Worm (Caenorhabditis elegans) whole organism, dauer: ENCODE measurements around the gene F26A1.4.
"Not testable (repeated sequence)": the region's sequence is repeated elsewhere in the genome, so short reads cannot be mapped to it uniquely, and the experiment has no call there.

ENCODE experiments used
- unc-62 ChIP-seq: sonication (generic microtip); optimal IDR thresholded peaks from 2 replicates; lab custom pipeline; 2017; ENCODE audit warnings: missing biosample characterization, missing genetic modification reagents, missing genetic modification characterization

F26A1.4 gene

DNA sequence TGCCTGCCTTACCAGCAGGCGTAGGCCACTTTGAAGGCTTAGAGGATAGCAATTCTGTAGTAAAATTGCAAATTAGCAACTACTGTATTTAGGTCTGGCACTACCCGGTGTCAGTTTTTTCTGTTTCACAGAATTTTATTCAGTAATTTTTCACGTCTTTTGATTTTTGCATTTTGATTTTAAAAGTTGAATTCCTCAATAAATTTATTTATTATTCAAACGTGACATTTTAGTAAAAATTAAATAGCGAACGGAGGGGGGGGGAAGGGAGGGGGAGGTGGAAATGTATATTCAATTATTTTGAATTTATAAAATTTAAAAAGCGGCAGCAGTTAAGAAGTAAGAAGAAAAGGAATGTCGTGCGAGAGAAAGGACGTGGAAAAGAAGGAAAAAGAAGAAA, at the start of gene F26A1.4:
TSS of gene F26A1.4 (plus strand) at position 301 of the 400 bp plus-strand sequence.
- no peak for TF ChIP-seq unc-62 (GFP tag; lab: Kevin White, UChicago)

DNA sequence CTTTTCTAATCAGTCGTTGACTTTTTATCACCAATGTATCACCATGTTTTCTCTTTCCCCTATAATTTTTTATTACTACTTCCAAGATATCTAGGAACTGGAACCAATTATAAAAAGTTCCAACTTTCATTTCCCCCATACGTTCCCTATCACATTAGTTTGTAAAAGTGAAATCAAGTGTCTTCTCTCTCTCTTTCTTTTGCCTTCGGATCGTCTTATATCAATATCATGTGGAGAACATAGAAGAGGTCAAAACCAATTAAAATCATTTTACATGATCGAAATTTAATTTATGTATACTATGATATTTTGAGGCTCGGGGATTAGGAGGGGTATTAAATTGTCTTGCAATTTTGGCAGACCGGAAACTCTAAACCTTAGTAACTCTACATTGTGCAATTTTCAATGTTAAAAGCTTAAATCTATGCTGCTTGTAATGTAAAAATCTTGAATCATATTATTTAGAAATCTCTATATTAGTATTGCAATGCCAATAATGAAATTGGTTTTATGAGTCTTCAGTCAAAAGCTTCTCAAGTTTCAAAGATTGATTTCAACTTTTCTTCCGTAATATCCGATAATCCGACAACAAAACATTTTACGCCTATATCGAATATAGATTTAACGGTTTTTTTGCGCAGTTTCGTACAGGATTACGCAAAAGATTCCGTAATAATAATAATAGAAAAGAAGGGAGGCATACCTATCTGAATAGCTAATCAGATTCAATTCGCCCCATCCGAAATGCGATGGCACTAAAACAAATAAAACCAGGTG, 49.3 kb upstream of the F26A1.4 start:
- no peak for TF ChIP-seq unc-62 (GFP tag; lab: Kevin White, UChicago)

DNA sequence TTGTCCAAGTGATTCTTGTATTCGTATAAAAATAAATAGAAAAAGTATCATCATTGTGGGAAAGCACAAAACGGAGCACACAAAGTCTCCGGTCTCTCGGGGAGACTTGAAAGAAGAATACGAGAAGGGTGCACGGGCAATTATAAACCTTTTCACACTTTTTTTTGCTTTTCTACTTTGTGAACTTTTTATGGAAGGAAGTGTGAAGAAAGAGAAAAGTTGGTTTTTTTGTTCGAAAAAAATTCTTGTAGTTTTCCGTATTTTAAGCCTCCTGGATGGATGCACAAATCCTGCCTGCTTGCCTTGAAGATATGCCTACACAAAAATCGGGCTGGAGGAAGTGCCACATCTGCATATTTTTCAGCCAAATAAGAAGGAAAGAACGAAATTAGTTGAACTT, 39.3 kb upstream of the F26A1.4 start, which contains the start of gene B0393.7:
TSS of gene B0393.7 (minus strand) at position 101 of the 400 bp plus-strand sequence.
- no peak for TF ChIP-seq unc-62 (GFP tag; lab: Kevin White, UChicago)

DNA sequence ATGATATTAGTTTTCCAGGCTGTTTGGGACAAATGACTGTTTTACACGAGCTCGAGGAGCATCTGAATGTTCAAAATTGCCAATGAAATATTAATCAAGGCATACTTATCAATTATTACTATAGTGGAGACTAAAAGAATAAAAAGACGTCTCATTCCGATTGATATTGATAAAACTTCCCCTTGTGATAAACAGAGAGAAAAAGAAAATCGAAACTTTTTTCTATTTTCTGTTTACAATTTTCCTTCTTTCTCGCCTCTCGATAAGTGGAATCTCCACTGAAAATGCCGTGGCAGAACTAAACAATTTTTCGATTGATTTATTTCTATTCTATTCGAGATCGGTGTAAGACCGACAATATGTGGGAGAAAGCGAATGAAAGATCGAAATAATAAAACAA, 37.5 kb upstream of the F26A1.4 start, which contains the start of gene B0393.9:
TSS of gene B0393.9 (minus strand) at position 303 of the 400 bp plus-strand sequence.
- TF ChIP-seq unc-62 (GFP tag; lab: Kevin White, UChicago) = no peak

DNA sequence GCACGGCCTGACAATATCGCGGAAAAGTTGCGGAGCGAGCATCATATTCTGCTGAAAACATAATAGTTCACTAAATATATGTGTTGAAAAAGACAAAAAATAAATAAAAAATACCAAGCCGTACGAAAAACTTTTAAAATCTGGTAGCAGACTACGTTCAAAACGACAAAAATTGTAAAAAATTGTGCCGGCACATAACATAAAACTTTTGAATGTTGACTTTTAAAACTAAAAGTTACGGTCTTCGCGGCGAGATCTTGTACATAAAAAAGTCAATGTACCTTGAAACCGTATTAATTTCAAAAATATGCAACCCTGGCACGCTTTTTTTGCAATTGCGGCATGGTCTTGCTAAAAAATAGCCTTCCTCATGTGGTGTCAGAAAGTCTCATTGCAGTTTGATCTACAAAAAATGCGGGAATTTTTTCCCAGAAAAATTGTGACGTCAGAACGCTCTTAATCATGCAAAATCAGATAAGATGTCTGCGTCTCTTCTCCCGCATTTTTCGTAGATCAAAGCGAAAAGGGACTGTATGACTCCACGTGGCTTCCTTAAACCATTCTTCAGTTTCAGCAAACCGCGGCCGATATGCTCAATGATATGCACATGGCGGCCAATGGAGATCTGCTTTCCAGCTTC, 35.3 kb upstream of the F26A1.4 start, which contains the start of the genes gex-5 and C38D4.10:
TSS of gene gex-5 (minus strand) at position 51 of the 640 bp plus-strand sequence.
TSS of gene C38D4.10 (plus strand) at position 590 of the 640 bp plus-strand sequence.
- TF ChIP-seq unc-62 (GFP tag; lab: Kevin White, UChicago) = not testable (repeated sequence)

DNA sequence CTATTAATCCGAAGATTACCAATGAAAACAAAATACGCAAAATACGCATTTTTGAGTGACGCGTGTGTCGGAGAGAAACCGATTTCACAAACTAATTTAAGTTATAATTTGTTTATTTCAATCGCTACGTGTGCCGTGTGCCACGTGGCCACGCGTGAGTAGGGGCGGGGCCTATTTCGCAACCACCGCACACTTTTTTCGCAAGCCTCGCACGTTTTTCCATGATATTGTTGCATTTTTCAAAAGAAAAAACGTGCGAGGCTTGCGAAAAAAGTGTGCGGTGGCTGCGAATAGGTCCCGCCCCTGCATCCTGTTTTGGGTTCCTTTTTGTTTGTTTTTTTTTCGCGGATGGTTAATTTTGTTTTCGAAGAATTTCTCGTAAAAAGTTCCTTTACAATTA, 32.2 kb upstream of the F26A1.4 start, which contains the start of gene enu-3.2:
TSS of gene enu-3.2 (minus strand) at position 105 of the 400 bp plus-strand sequence.
- not testable (repeated sequence) for TF ChIP-seq unc-62 (GFP tag; lab: Kevin White, UChicago)

DNA sequence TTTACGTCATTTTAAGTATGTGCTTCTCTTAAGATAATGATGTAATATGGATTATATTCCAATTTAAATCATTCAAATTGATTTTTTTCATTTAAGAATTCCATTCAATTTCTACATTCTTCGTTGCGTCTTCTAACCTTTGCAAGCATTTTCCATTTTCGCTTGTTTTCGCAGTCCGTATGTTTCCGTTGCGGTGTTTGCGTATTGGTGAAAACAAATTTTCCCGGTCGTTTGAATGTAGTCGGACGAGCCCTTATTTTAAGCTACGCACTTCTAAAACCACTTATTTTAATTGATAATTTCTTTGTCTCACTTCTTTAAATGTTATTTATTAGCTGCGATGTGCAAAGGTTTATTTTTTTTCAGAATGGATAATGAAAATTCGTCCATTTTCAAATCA, 31.6 kb upstream of the F26A1.4 start, which contains the start of gene mel-28:
TSS of gene mel-28 (plus strand) at position 367 of the 400 bp plus-strand sequence.
- TF ChIP-seq unc-62 (GFP tag; lab: Kevin White, UChicago) = no peak

DNA sequence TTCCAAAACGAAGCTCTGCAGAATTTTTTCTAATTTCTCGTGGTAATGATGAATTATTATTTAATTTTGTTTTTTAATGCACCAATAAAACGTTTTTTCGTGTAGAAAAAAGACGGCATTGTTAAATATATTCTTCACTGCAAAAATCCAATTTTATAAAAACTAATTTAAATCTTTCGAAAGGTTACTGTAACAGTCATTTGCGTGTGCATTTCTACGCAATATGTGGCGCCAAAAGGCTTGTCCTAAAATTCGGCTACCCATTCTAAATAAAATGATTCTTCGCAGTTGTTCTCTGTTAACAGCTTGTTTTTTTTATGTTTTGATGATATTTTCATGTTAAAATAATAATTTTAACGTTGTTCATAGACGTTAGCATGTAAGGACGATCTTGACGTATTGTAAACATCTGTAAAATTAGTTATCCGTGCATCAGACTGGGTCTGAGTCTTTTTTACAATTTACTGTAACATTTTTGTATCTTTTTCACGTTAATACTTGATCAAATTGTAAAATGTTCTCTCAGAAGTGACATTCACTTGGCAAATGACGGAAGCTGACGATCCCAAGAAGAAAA, 24.7 kb upstream of the F26A1.4 start, which contains the start of gene mip-1:
TSS of gene mip-1 (plus strand) at position 527 of the 577 bp plus-strand sequence.
- TF ChIP-seq unc-62 (GFP tag; lab: Kevin White, UChicago) = no peak

DNA sequence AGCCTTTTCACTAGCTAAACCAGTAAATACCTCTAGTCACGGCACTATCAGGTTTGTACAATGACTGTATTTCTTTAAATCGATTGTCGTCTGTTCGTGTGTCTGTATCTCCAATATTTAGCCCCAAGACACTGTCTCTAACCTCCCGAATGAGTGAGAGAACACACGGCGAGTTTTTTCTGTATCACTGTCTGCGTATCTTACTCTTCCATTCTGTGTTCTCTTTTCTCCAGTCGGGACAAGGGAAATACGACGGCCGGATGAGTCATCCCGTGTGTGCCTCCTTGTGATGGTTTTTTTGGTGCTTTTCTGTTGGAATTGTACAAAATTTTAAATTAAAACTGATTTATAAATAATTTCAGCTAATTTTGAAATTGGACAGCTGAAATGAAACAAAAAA, 21.3 kb upstream of the F26A1.4 start:
- no peak for TF ChIP-seq unc-62 (GFP tag; lab: Kevin White, UChicago)

DNA sequence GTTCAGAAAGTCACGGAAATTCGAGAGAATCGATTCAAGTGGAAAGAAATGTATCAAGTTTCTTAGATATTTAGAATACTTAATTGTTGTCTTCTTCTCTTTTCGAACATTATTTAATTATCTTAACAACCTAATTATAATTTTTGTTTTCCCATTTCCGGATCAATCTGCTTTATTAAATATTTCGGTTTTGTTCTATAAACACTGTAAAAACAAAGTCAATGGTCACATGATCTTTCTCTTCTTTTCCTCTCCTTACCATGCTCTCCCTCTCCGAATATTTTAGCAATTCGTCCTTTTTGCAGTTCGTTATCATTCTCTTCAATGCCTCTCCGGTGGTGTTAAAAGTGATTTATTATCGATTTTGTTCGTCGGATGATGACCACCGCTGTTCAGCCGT, 20.8 kb upstream of the F26A1.4 start, which contains the start of gene tag-325:
TSS of gene tag-325 (plus strand) at position 301 of the 400 bp plus-strand sequence.
- no peak for TF ChIP-seq unc-62 (GFP tag; lab: Kevin White, UChicago)

DNA sequence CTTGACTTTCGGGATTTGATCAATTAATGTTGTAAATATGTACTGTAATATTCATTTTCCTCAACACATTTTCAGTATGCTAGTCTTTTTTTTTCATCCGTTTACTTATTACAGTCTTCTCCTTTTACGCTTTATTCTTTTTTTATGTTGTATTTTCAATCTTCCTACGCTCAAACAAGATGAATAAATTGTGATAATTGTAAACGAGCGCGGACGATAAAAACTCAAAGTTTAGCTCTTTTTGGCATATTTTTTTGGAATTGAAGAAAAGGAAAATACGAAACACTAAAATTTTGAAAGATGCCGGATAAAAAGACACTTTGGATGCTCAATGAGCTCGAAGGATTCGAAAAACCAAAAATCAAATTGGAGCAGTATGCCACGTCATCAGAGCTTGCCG, 14.6 kb upstream of the F26A1.4 start, which contains the start of gene metl-5:
TSS of gene metl-5 (plus strand) at position 301 of the 400 bp plus-strand sequence.
- no peak for TF ChIP-seq unc-62 (GFP tag; lab: Kevin White, UChicago)

DNA sequence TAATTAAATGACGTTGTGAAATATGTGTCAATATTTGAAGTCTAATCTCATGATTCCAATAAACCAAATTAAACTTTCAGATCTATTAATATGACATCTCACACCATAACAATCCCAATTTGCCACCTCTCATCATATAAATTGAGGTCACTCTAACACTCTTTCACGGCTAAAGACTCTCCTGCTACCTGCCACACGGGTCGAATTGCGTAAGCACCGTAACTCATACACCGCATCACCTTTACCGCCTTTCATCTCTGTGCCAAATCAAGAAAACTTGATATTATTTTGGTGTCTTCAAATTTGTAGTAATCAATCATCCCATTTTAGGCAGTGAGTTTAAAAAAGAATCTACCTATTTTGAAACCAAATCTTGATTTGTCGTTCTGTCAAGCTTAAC, 11.0 kb upstream of the F26A1.4 start:
- TF ChIP-seq unc-62 (GFP tag; lab: Kevin White, UChicago) = no peak

DNA sequence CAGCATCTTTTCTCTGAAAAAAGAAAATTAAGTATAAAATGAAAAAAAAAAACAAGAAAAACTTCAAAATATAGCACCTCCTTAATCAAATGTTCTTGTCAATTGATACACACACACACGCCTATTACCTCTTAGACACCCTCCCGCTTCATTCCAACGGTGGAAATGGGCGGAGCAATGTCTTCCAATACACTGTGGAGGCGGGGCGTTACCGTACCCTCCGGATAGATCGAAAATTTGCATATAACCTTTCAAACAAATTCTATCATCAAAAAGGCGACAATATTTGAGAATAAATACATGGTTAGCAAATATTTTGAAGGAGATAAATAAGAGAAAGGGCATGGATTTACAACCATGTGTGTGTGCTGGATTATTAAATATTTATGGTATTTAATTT, 9.3 kb upstream of the F26A1.4 start:
- no peak for TF ChIP-seq unc-62 (GFP tag; lab: Kevin White, UChicago)

DNA sequence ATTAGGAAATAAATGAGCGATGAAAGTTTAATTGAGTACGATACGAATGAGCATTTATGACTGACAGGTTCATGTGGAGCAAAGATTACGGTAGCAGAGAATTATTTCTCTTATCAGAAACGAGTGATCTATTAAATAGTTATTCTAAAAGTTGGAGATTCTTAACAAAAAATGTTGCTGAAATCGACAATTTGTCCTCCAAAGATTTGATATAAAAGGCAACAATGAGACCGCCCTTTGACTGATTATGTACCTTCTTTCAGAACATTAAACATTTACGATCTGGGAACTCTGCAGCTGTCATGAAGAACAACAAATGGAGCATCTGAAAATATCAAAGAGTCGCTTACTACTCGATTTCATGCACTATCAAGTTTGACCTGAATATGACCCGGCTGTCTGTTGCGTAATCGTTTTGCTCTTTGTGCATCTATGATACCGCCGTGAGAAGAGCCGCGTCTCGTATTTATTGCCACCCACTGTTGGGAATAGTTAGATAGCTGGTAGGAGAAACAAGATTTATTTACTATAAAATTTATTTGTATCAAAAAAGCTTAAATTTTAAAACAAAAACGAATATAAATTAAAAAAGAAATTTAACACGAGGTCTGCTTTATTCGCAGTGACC, 7.7 kb upstream of the F26A1.4 start, which contains the start of gene pal-1:
TSS of gene pal-1 (minus strand) at position 51 of the 628 bp plus-strand sequence.
- TF ChIP-seq unc-62 (GFP tag; lab: Kevin White, UChicago) = no peak

DNA sequence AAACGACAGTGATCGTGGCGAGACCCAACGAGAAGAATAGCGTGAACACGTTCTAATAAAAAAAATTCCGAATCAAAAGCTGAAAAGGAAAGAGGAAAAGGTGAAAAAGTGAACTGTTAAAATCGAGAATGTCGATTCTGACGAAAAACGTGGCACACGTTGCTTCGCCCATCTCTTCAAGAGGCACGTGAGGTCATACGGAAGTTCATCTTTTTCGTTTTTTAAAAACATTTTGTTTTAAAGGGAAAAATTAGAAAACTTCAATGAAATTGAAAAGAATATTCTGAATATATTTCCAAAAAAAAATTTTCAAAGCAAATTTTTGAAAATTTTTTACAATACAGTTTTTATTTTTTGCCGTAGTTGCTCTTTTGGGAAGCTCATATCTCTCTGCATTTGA, 6.1 kb upstream of the F26A1.4 start, which contains the start of gene C38D4.7:
TSS of gene C38D4.7 (minus strand) at position 101 of the 400 bp plus-strand sequence.
- no peak for TF ChIP-seq unc-62 (GFP tag; lab: Kevin White, UChicago)
